Worm (Caenorhabditis elegans): ENCODE results near the gene pmt-1.

pmt-1 gene

ce11 chrII:5289142-5289541 lies 6.8 kb upstream of the pmt-1 start, which contains the start of gene ZK622.5:
ZK622.5 (plus strand) TSS chrII:5289442.
- TF ChIP-seq pes-1 (GFP tag; IDR thresholded peaks at IDR 0.05) (no peak), sea-1 (GFP tag; conservative IDR thresholded peaks at IDR 0.05) (no peak), tbx-11 (GFP tag; IDR thresholded peaks at IDR 0.05) (no peak), ets-7 (tag; optimal IDR thresholded peaks at IDR 0.05) (no peak), tra-4 (tag; optimal IDR thresholded peaks at IDR 0.05) (no peak)

- TF ChIP-seq scrt-1 (GFP tag; IDR thresholded peaks at IDR 0.05) = no peak
- no peak for TF ChIP-seq ceh-13 (GFP tag; optimal IDR thresholded peaks at IDR 0.05)
- no peak for TF ChIP-seq hmg-4 (GFP tag; optimal IDR thresholded peaks at IDR 0.05)
- TF ChIP-seq hnd-1 (tag; optimal IDR thresholded peaks at IDR 0.05) = no peak
- no peak for TF ChIP-seq hmbx-1 (tag; optimal IDR thresholded peaks at IDR 0.05)
- TF ChIP-seq flt-1 (GFP tag; IDR thresholded peaks at IDR 0.05) = no peak
- no peak for TF ChIP-seq tbx-37 (GFP tag; conservative IDR thresholded peaks at IDR 0.05)
- TF ChIP-seq tra-4 (tag; optimal IDR thresholded peaks at IDR 0.05) = no peak
Measured at ce11 chrII:5285029-5285428, 2.7 kb upstream of the pmt-1 start, which contains the start of gene gur-5. gur-5 (plus strand) TSS chrII:5285329.

ce11 chrII:5282740-5283281 lies 488 bp upstream of the pmt-1 start:
- TF ChIP-seq hnd-1 (tag; optimal IDR thresholded peaks at IDR 0.05) (no peak), ama-1 (optimal IDR thresholded peaks at IDR 0.05) (no peak), F13C5.2 (tag; optimal IDR thresholded peaks at IDR 0.05) (no peak), B0310.2 (tag; optimal IDR thresholded peaks at IDR 0.05) (no peak), scrt-1 (GFP tag; IDR thresholded peaks at IDR 0.05) (no peak), flt-1 (GFP tag; IDR thresholded peaks at IDR 0.05) (no peak), sea-1 (GFP tag; conservative IDR thresholded peaks at IDR 0.05) (no peak), tra-4 (tag; optimal IDR thresholded peaks at IDR 0.05) (no peak), aly-1 (tag; optimal IDR thresholded peaks at IDR 0.05) (no peak), tbx-11 (GFP tag; IDR thresholded peaks at IDR 0.05) (no peak)

- no peak for TF ChIP-seq hnd-1 (tag; optimal IDR thresholded peaks at IDR 0.05)
- TF ChIP-seq ceh-13 (GFP tag; optimal IDR thresholded peaks at IDR 0.05) = no peak
- TF ChIP-seq tbx-37 (GFP tag; conservative IDR thresholded peaks at IDR 0.05) = no peak
- TF ChIP-seq flt-1 (GFP tag; IDR thresholded peaks at IDR 0.05) = no peak
- no peak for TF ChIP-seq pes-1 (GFP tag; IDR thresholded peaks at IDR 0.05)
- TF ChIP-seq tra-4 (tag; optimal IDR thresholded peaks at IDR 0.05) = no peak
- no peak for TF ChIP-seq hmbx-1 (tag; optimal IDR thresholded peaks at IDR 0.05)
Measured at ce11 chrII:5281137-5281536, 1.2 kb downstream of the pmt-1 start.

- TF ChIP-seq aly-1 (tag; optimal IDR thresholded peaks at IDR 0.05) (no peak), sea-1 (GFP tag; conservative IDR thresholded peaks at IDR 0.05) (no peak), hmbx-1 (tag; optimal IDR thresholded peaks at IDR 0.05) (no peak), flt-1 (GFP tag; IDR thresholded peaks at IDR 0.05) (no peak), tbx-11 (GFP tag; IDR thresholded peaks at IDR 0.05) (no peak), ama-1 (optimal IDR thresholded peaks at IDR 0.05) (no peak), F13C5.2 (tag; optimal IDR thresholded peaks at IDR 0.05) (no peak), B0310.2 (tag; optimal IDR thresholded peaks at IDR 0.05) (no peak), tbx-37 (GFP tag; conservative IDR thresholded peaks at IDR 0.05) (no peak), ets-7 (tag; optimal IDR thresholded peaks at IDR 0.05) (no peak), hnd-1 (tag; optimal IDR thresholded peaks at IDR 0.05) (no peak), scrt-1 (GFP tag; IDR thresholded peaks at IDR 0.05) (no peak), tra-4 (tag; optimal IDR thresholded peaks at IDR 0.05) (no peak), ceh-13 (GFP tag; optimal IDR thresholded peaks at IDR 0.05) (no peak), pes-1 (GFP tag; IDR thresholded peaks at IDR 0.05) (no peak), ceh-36 (tag; optimal IDR thresholded peaks at IDR 0.05) (no peak), hmg-4 (GFP tag; optimal IDR thresholded peaks at IDR 0.05) (no peak)
Measured at ce11 chrII:5277780-5278179, 4.5 kb downstream of the pmt-1 start.

- TF ChIP-seq ama-1 (optimal IDR thresholded peaks at IDR 0.05) = no peak
- TF ChIP-seq pes-1 (GFP tag; IDR thresholded peaks at IDR 0.05) = no peak
- TF ChIP-seq ets-7 (tag; optimal IDR thresholded peaks at IDR 0.05) = no peak
- no peak for TF ChIP-seq hnd-1 (tag; optimal IDR thresholded peaks at IDR 0.05)
- no peak for TF ChIP-seq hmg-4 (GFP tag; optimal IDR thresholded peaks at IDR 0.05)
- no peak for TF ChIP-seq scrt-1 (GFP tag; IDR thresholded peaks at IDR 0.05)
- no peak for TF ChIP-seq ceh-13 (GFP tag; optimal IDR thresholded peaks at IDR 0.05)
- no peak for TF ChIP-seq tra-4 (tag; optimal IDR thresholded peaks at IDR 0.05)
- TF ChIP-seq sea-1 (GFP tag; conservative IDR thresholded peaks at IDR 0.05) = no peak
- TF ChIP-seq ceh-36 (tag; optimal IDR thresholded peaks at IDR 0.05) = no peak
- TF ChIP-seq F13C5.2 (tag; optimal IDR thresholded peaks at IDR 0.05) = no peak
- no peak for TF ChIP-seq hmbx-1 (tag; optimal IDR thresholded peaks at IDR 0.05)
Measured at ce11 chrII:5276736-5277135, 5.6 kb downstream of the pmt-1 start.

ce11 chrII:5271729-5272322 lies 10.5 kb downstream of the pmt-1 start, which contains the start of gene drn-1:
drn-1 (minus strand) TSS chrII:5271845.
- TF ChIP-seq ceh-13 (GFP tag; optimal IDR thresholded peaks at IDR 0.05) (no peak), scrt-1 (GFP tag; IDR thresholded peaks at IDR 0.05) (no peak), ets-7 (tag; optimal IDR thresholded peaks at IDR 0.05) (no peak), flt-1 (GFP tag; IDR thresholded peaks at IDR 0.05) (no peak), hnd-1 (tag; optimal IDR thresholded peaks at IDR 0.05) (no peak), ceh-36 (tag; optimal IDR thresholded peaks at IDR 0.05) (no peak), B0310.2 (tag; optimal IDR thresholded peaks at IDR 0.05) (no peak), hmbx-1 (tag; optimal IDR thresholded peaks at IDR 0.05) (no peak), tra-4 (tag; optimal IDR thresholded peaks at IDR 0.05) (no peak)

ce11 chrII:5268977-5269376 lies 13.3 kb downstream of the pmt-1 start:
- TF ChIP-seq tbx-11 (GFP tag; IDR thresholded peaks at IDR 0.05) = no peak
- no peak for TF ChIP-seq sea-1 (GFP tag; conservative IDR thresholded peaks at IDR 0.05)
- TF ChIP-seq ama-1 (optimal IDR thresholded peaks at IDR 0.05) = no peak
- TF ChIP-seq F13C5.2 (tag; optimal IDR thresholded peaks at IDR 0.05) = no peak
- no peak for TF ChIP-seq hnd-1 (tag; optimal IDR thresholded peaks at IDR 0.05)
- TF ChIP-seq ceh-36 (tag; optimal IDR thresholded peaks at IDR 0.05) = no peak
- TF ChIP-seq hmbx-1 (tag; optimal IDR thresholded peaks at IDR 0.05) = no peak
- no peak for TF ChIP-seq pes-1 (GFP tag; IDR thresholded peaks at IDR 0.05)
- TF ChIP-seq tra-4 (tag; optimal IDR thresholded peaks at IDR 0.05) = no peak
- TF ChIP-seq ets-7 (tag; optimal IDR thresholded peaks at IDR 0.05) = no peak
